Fruit fly (Drosophila melanogaster) whole organism, pupa: ENCODE results near the gene CG33271.

ENCODE experiments used
- CG12605 ChIP-seq: fragments of 200-800 bp; sonication (Bioruptor generic); IDR thresholded peaks from 2 replicates; pipeline ENCODE4 v1.3.6; 2022; ENCODE audit warnings: missing biosample characterization, missing genetic modification characterization
- CG13204 ChIP-seq: fragments of 200-800 bp; sonication (Bioruptor generic); optimal IDR thresholded peaks from 2 replicates; lab custom pipeline; 2018; ENCODE audit warnings: missing biosample characterization, mild to moderate bottlenecking, missing genetic modification characterization, moderate library complexity
- CG14655 ChIP-seq: fragments of 200-800 bp; sonication (Bioruptor generic); optimal IDR thresholded peaks from 3 replicates; lab custom pipeline; 2017; ENCODE audit warnings: mild to moderate bottlenecking, missing biosample characterization, missing genetic modification reagents, missing genetic modification characterization
- CG15710 ChIP-seq: fragments of 200-800 bp; sonication (Bioruptor generic); optimal IDR thresholded peaks from 2 replicates; lab custom pipeline; 2018; ENCODE audit warnings: missing biosample characterization, mild to moderate bottlenecking, missing genetic modification characterization, moderate library complexity
- CG17806 ChIP-seq: fragments of 200-800 bp; sonication (Bioruptor generic); optimal IDR thresholded peaks from 2 replicates; lab custom pipeline; 2018; ENCODE audit warnings: missing biosample characterization, mild to moderate bottlenecking, missing genetic modification characterization, moderate library complexity
- CG34367 ChIP-seq: fragments of 200-800 bp; sonication (Bioruptor generic); optimal IDR thresholded peaks from 2 replicates; lab custom pipeline; 2018; ENCODE audit warnings: missing biosample characterization, mild to moderate bottlenecking, missing genetic modification characterization
- CG8159 ChIP-seq: fragments of 200-800 bp; sonication (Bioruptor generic); optimal IDR thresholded peaks from 3 replicates; lab custom pipeline; 2018; ENCODE audit warnings: missing biosample characterization, mild to moderate bottlenecking, missing genetic modification characterization, moderate library complexity
- CG8301 ChIP-seq: fragments of 200-800 bp; sonication (Bioruptor generic); optimal IDR thresholded peaks from 2 replicates; lab custom pipeline; 2018; ENCODE audit warnings: missing biosample characterization, mild to moderate bottlenecking, missing genetic modification characterization
- CG9948 ChIP-seq: fragments of 200-800 bp; sonication (Bioruptor generic); optimal IDR thresholded peaks from 2 replicates; lab custom pipeline; 2018; ENCODE audit warnings: missing biosample characterization, mild to moderate bottlenecking, missing genetic modification characterization, moderate library complexity
- D1 ChIP-seq: fragments of 200-800 bp; sonication (Bioruptor generic); optimal IDR thresholded peaks from 2 replicates; lab custom pipeline; 2018; ENCODE audit warnings: missing biosample characterization, mild to moderate bottlenecking, missing genetic modification characterization, moderate library complexity
- Ets98B ChIP-seq: fragments of 200-800 bp; sonication (Bioruptor generic); IDR thresholded peaks from 2 replicates; pipeline ENCODE4 v1.3.6; 2022; ENCODE audit warnings: missing biosample characterization, missing genetic modification characterization
- Pif1A ChIP-seq: fragments of 200-800 bp; sonication (Bioruptor generic); optimal IDR thresholded peaks from 3 replicates; lab custom pipeline; 2016; ENCODE audit warnings: missing biosample characterization, missing genetic modification characterization

DNA sequence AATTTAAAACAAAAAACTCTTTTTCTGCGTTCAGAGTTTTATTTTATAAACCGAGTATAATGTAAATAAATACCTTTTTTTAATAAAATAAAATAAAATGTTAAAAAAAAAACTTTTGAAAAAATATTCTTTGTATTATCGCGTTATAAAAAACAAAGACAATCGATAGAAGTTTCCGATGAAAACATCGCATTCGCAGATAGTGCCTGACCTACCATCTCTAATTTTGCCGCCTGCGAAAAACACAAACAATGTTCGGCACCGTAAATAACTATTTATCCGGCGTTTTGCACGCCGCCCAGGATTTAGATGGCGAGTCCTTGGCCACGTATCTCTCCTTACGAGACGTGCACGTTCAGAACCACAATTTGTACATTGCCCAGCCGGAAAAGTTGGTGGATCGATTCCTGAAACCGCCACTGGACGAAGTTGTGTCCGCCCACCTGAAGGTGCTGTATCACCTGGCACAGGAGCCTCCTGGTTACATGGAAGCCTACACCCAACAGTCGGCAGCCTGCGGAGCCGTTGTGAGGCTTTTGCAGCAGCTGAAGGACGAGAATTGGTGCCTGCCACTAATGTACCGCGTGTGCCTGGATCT lies 49.0 kb upstream of the CG33271 start, which contains the start of gene PCID2:
- TF ChIP-seq CG34367 (tag; lab: Kevin White, UChicago) (no peak), CG8301 (no peak), CG15710 (tag; lab: Kevin White, UChicago) (no peak), CG14655 (GFP tag; lab: Kevin White, UChicago) (no peak), Pif1A (GFP tag; lab: Kevin White, UChicago) (no peak), CG8159 (tag; lab: Kevin White, UChicago) (no peak), CG9948 (no peak), D1 (tag; lab: Kevin White, UChicago) (no peak), CG13204 (GFP tag; lab: Kevin White, UChicago) (no peak), CG17806 (no peak), Ets98B (GFP tag; lab: Robert Waterston, UW) (no peak), CG12605 (GFP tag; lab: Robert Waterston, UW) (no peak)
